Worm (Caenorhabditis elegans): ENCODE data around the gene scl-1.

- no peak for TF ChIP-seq nhr-28 (tag; optimal IDR thresholded peaks at IDR 0.05)
- no peak for TF ChIP-seq zag-1 (tag; optimal IDR thresholded peaks at IDR 0.05)
- no peak for TF ChIP-seq skn-1 (tag; optimal IDR thresholded peaks at IDR 0.05)
Measured at ce11 chrIV:13085675-13086074, 29.5 kb downstream of the scl-1 start.

All from whole organism, L3 larva.